Fruit fly (Drosophila melanogaster): ENCODE results near the gene CG14340.

The CG14340 gene

dm6 chr2L:1144371-1145360 lies 31.9 kb downstream of the CG14340 start (continued):
- TF ChIP-seq salr (GFP tag; optimal IDR thresholded peaks at IDR 0.05) (peak in 1 of 2 experiments; percentile 2), cyc (GFP tag; optimal IDR thresholded peaks at IDR 0.05) (peak; percentile 91), achi (GFP tag; optimal IDR thresholded peaks at IDR 0.05) (peak; percentile 74), CG11294 (GFP tag; IDR thresholded peaks at IDR 0.05) (peak; percentile 32; the same call in 1 of the 2 replicates), svp (GFP tag) (peak; percentile 95), CG11902 (GFP tag; optimal IDR thresholded peaks at IDR 0.05) (peak; percentile 65), Sox102F (GFP tag; optimal IDR thresholded peaks at IDR 0.05) (peak; percentile 91), CG6163 (GFP tag; IDR thresholded peaks at IDR 0.05) (peak; percentile 73), esn (GFP tag; optimal IDR thresholded peaks at IDR 0.05) (peak; percentile 94), acj6 (GFP tag; optimal IDR thresholded peaks at IDR 0.05) (peak; percentile 79), Hr39 (GFP tag; optimal IDR thresholded peaks at IDR 0.05) (peak; percentile 94), CG3919 (GFP tag; optimal IDR thresholded peaks at IDR 0.05) (peak; percentile 78), CG7368 (GFP tag; optimal IDR thresholded peaks at IDR 0.05) (peak; percentile 60), fd85E (GFP tag; optimal IDR thresholded peaks at IDR 0.05) (no peak), Hr4 (GFP tag; optimal IDR thresholded peaks at IDR 0.05) (no peak), spab (GFP tag; optimal IDR thresholded peaks at IDR 0.05) (peak; percentile 45), Eip78C (GFP tag) (peak; percentile 93), Sox15 (GFP tag; optimal IDR thresholded peaks at IDR 0.05) (peak; percentile 49), net (GFP tag; optimal IDR thresholded peaks at IDR 0.05) (peak; percentile 55), CG6808 (GFP tag; optimal IDR thresholded peaks at IDR 0.05) (no peak), CG16779 (tag; optimal IDR thresholded peaks at IDR 0.05) (no peak), CG10669 (GFP tag; optimal IDR thresholded peaks at IDR 0.05) (peak; percentile 65), lz (GFP tag; optimal IDR thresholded peaks at IDR 0.05) (peak; percentile 91), CG10631 (GFP tag; optimal IDR thresholded peaks at IDR 0.05) (peak; percentile 62)

- TF ChIP-seq CG6163 (GFP tag; IDR thresholded peaks at IDR 0.05) (no peak), CG1621 (tag; optimal IDR thresholded peaks at IDR 0.05) (peak; percentile 95), lz (GFP tag; optimal IDR thresholded peaks at IDR 0.05) (no peak), Blimp-1 (GFP tag; optimal IDR thresholded peaks at IDR 0.05) (no peak)
Observed at dm6 chr2L:1147656-1148055, 34.9 kb downstream of the CG14340 start.

dm6 chr2L:1150554-1150953 lies 37.8 kb downstream of the CG14340 start, which contains the start of the genes Tfb4 and Vps29:
Tfb4 (minus strand) TSS chr2L:1150677.
Vps29 (plus strand) TSS chr2L:1150766.
- no peak for TF ChIP-seq CG6276 (GFP tag; optimal IDR thresholded peaks at IDR 0.05)
- TF ChIP-seq CG34406 (GFP tag; optimal IDR thresholded peaks at IDR 0.05) = no peak
- peak; percentile 70 for TF ChIP-seq esn (GFP tag; optimal IDR thresholded peaks at IDR 0.05)
- TF ChIP-seq fkh (GFP tag; optimal IDR thresholded peaks at IDR 0.05) = no peak
- TF ChIP-seq CG31627 (GFP tag; optimal IDR thresholded peaks at IDR 0.05) = peak; percentile 48
- no peak for TF ChIP-seq CG32006 (GFP tag; optimal IDR thresholded peaks at IDR 0.05)
- TF ChIP-seq Smox (GFP tag; optimal IDR thresholded peaks at IDR 0.05) = no peak
- TF ChIP-seq CG11294 (GFP tag; IDR thresholded peaks at IDR 0.05) = no peak
- TF ChIP-seq CG3032 (tag; optimal IDR thresholded peaks at IDR 0.05) = peak; percentile 31
- TF ChIP-seq lz (GFP tag; optimal IDR thresholded peaks at IDR 0.05) = peak; percentile 42
- TF ChIP-seq eg (GFP tag; IDR thresholded peaks at IDR 0.05) = peak; percentile 58; the same call in 2 of the 3 replicates
- no peak for TF ChIP-seq topi (GFP tag; optimal IDR thresholded peaks at IDR 0.05)
- no peak for TF ChIP-seq acj6 (GFP tag; optimal IDR thresholded peaks at IDR 0.05)
- peak; percentile 78 for TF ChIP-seq CG6163 (GFP tag; IDR thresholded peaks at IDR 0.05)
- TF ChIP-seq Sox102F (GFP tag; optimal IDR thresholded peaks at IDR 0.05) = no peak
- no peak for TF ChIP-seq Hr39 (GFP tag; optimal IDR thresholded peaks at IDR 0.05)
- no peak for TF ChIP-seq Eip93F (GFP tag; optimal IDR thresholded peaks at IDR 0.05)
